Fruit fly (Drosophila melanogaster): ENCODE results near the gene Mgat4a.

DNA sequence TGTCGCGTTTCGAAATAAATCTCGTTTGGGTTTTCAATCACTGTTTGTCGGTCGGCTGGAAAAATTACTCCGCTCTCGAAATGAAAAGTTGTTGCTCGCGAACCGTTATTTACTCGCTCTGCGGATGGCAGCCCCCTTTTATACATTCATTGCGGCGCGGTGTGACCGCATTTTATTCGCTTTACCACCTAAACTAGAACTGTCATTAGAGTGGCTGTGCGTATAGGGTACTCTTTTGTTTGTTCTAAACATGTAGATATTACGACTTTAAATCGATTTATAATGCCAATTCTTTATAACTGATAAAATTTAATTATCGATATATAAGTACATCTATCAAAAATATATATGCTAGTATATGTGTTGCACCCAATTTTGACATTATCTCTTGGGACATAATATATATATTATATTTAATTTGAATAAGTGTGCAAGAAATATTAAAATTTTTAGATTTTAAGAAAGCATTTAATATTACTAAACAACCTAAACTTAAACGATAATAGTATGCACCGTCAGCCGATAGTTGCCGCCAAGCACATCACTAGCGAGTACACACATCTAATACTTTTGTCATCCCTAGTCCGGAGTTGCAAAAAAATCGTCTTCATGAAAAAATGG is 24.5 kb downstream of the Mgat4a start, which contains the start of the genes bmm and Tdrd3:
- no peak for TF ChIP-seq CG8478 (optimal IDR thresholded peaks at IDR 0.05)
- TF ChIP-seq CTCF (optimal IDR thresholded peaks at IDR 0.05), result no peak

Measured in S2 (cell line).